Worm (Caenorhabditis elegans) whole organism, midembryonic: ENCODE measurements around the gene R02D5.9.
A peak's percentile ranks its signal among the peaks of the same experiment; 100 is the strongest.

Experiments
- T22C8.4 ChIP-seq: fragments of 200-800 bp; sonication (Bioruptor generic); IDR thresholded peaks from 2 replicates; pipeline ENCODE4 v1.3.6; 2022; ENCODE audit warnings: missing genetic modification characterization, missing compliant biosample characterization
- cog-1 ChIP-seq: sonication (generic microtip); optimal IDR thresholded peaks from 2 replicates; lab custom pipeline; 2016; ENCODE audit warnings: missing genetic modification characterization, missing compliant biosample characterization
- flt-1 ChIP-seq: fragments of 200-800 bp; sonication (Bioruptor generic); IDR thresholded peaks from 2 replicates; pipeline ENCODE4 v1.3.6; 2022; ENCODE audit warnings: missing genetic modification characterization, missing compliant biosample characterization
- klf-2 ChIP-seq: fragments of 200-800 bp; sonication (Bioruptor generic); conservative IDR thresholded peaks from 2 replicates; pipeline ENCODE4 v1.3.6; 2022; ENCODE audit warnings: missing genetic modification reagents, missing genetic modification characterization, missing compliant biosample characterization
- med-1 ChIP-seq: sonication (generic microtip); optimal IDR thresholded peaks from 2 replicates; lab custom pipeline; 2017; ENCODE audit warnings: missing genetic modification characterization, mild to moderate bottlenecking, missing compliant biosample characterization, antibody characterized with exemption, missing genetic modification reagents; ENCODE audit not compliant: insufficient read depth
- ref-1 ChIP-seq: fragments of 200-800 bp; sonication (Bioruptor generic); conservative IDR thresholded peaks from 2 replicates; pipeline ENCODE4 v1.3.6; 2022; ENCODE audit warnings: missing genetic modification reagents, missing genetic modification characterization, missing compliant biosample characterization
- tab-1 ChIP-seq: fragments of 200-800 bp; sonication (Bioruptor generic); IDR thresholded peaks from 2 replicates; pipeline ENCODE4 v1.3.6; 2022; ENCODE audit warnings: missing genetic modification characterization, missing compliant biosample characterization
- ztf-23 ChIP-seq: fragments of 200-800 bp; sonication (Bioruptor generic); IDR thresholded peaks from 2 replicates; pipeline ENCODE4 v1.3.6; 2022; ENCODE audit warnings: missing genetic modification reagents, missing genetic modification characterization, missing compliant biosample characterization
- ztf-29 ChIP-seq: fragments of 200-800 bp; sonication (Bioruptor generic); IDR thresholded peaks from 2 replicates; pipeline ENCODE4 v1.3.6; 2022; ENCODE audit warnings: missing genetic modification reagents, missing genetic modification characterization, missing compliant biosample characterization

The R02D5.9 gene

DNA sequence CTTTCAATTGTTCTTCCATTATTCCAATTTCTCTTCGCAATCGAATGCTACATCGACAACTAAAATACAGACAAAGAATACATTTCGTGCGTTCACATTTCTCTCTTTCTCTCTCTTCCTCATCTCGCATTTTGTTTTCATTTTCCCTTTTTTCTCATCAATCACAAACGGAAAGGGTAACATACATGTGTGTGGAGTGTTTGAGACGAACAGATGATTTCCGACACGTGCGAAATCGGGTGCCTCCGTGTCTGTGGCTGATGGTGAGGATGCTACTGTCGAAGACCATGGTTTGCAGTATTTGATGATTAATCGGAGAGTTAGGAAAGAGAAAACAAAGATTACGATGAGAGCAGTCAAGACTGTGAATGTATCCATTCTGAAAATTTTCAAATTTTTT is at the start of gene R02D5.9:
R02D5.9 (minus strand) TSS at position 378 of the 400 bp plus-strand sequence.
- TF ChIP-seq ref-1 (GFP tag; lab: Robert Waterston, UW) (no peak), flt-1 (GFP tag; lab: Robert Waterston, UW) (no peak), tab-1 (GFP tag; lab: Robert Waterston, UW) (no peak), ztf-29 (no peak), med-1 (no peak), cog-1 (tag; lab: Kevin White, UChicago) (no peak), T22C8.4 (GFP tag; lab: Robert Waterston, UW) (no peak), ztf-23 (GFP tag; lab: Robert Waterston, UW) (no peak), klf-2 (GFP tag; lab: Robert Waterston, UW) (no peak)

DNA sequence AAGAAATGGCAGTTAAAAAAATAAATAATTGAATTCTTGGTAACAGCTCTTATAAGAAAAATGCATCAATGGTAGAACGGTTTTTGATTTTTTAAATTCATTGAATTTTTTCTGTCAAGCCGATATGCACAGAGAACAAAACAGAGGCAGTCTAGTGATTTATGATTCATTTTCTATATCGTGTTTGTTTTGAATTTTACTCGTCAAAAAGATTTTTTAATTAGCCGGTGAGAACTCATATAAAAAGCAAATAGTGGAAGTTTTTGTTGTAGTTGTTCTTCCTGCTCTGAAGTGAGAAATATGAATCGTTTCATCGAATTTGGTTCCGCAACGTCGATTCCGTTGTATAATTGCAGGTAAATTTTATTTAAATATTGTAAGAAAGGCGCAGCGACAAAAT is 48.4 kb upstream of the R02D5.9 start, which contains the start of gene srt-32:
srt-32 (plus strand) TSS at position 301 of the 400 bp plus-strand sequence.
- TF ChIP-seq ref-1 (GFP tag; lab: Robert Waterston, UW) (no peak), klf-2 (GFP tag; lab: Robert Waterston, UW) (no peak), ztf-23 (GFP tag; lab: Robert Waterston, UW) (no peak), med-1 (no peak), tab-1 (GFP tag; lab: Robert Waterston, UW) (no peak), flt-1 (GFP tag; lab: Robert Waterston, UW) (no peak), T22C8.4 (GFP tag; lab: Robert Waterston, UW) (no peak), cog-1 (tag; lab: Kevin White, UChicago) (no peak), ztf-29 (no peak)

DNA sequence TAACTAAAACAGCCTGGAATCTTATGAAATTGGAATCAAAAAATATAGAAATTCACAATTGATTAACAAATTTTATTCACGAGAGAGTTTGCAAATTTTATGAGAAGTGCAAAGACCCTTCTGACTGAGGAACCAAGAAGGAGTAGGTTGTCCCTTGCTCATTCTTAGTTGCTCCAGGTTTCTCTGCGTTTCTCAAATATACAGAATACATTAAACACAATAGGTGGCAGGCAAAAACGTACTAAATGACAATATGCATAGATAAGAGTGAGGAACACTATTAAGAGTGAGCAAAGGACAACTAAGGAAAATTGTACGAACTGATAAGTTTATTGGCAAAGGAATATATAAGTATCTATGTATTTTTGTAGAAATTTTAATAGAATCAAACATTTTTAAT is 47.8 kb upstream of the R02D5.9 start, which contains the start of gene C53A5.9:
C53A5.9 (minus strand) TSS at position 101 of the 400 bp plus-strand sequence.
- TF ChIP-seq flt-1 (GFP tag; lab: Robert Waterston, UW) = no peak
- no peak for TF ChIP-seq klf-2 (GFP tag; lab: Robert Waterston, UW)

DNA sequence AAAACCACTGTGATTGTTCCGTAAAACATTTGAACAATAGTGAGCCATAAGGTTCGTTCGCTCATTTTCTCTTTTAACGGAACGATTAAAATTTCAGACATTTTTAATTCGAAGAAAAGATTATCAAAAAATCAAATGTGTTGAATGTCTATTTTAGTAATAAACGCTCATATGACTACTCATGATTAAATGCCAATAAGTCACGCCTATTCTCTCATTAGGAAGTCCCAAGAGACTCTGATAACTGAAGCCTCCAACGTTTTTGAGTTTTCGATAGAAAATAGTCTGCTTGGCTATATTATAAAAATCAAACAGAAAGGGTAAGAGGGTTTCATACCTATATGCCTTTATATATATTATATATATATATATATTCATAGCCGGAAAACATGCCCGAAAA is 45.3 kb upstream of the R02D5.9 start, which contains the start of gene srg-47:
srg-47 (minus strand) TSS at position 101 of the 400 bp plus-strand sequence.
- TF ChIP-seq T22C8.4 (GFP tag; lab: Robert Waterston, UW) (no peak), flt-1 (GFP tag; lab: Robert Waterston, UW) (no peak), cog-1 (tag; lab: Kevin White, UChicago) (no peak), ref-1 (GFP tag; lab: Robert Waterston, UW) (no peak), tab-1 (GFP tag; lab: Robert Waterston, UW) (no peak), klf-2 (GFP tag; lab: Robert Waterston, UW) (no peak), ztf-23 (GFP tag; lab: Robert Waterston, UW) (no peak), ztf-29 (no peak), med-1 (no peak)

DNA sequence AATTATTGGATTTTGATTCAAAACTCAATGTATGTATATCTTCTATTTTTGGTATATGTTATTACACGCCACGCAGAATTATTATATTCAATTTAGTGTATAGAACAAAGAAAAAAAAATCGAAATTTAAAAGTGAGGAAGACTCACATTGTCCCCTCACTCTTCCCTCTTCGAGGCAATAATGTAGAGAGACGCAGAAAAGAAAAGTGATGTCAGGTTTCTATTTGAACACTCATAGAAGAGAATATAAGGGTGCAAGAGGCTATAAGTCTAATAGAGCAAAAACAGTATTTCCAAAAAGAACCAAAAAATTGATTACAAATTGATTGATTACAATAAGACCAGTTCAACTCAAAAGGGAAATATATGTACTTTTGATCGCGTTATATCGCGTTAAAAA is 37.6 kb upstream of the R02D5.9 start:
- TF ChIP-seq cog-1 (tag; lab: Kevin White, UChicago) (no peak), flt-1 (GFP tag; lab: Robert Waterston, UW) (no peak), ztf-29 (no peak), T22C8.4 (GFP tag; lab: Robert Waterston, UW) (no peak), klf-2 (GFP tag; lab: Robert Waterston, UW) (no peak), ztf-23 (GFP tag; lab: Robert Waterston, UW) (no peak), ref-1 (GFP tag; lab: Robert Waterston, UW) (no peak), med-1 (no peak), tab-1 (GFP tag; lab: Robert Waterston, UW) (no peak)

DNA sequence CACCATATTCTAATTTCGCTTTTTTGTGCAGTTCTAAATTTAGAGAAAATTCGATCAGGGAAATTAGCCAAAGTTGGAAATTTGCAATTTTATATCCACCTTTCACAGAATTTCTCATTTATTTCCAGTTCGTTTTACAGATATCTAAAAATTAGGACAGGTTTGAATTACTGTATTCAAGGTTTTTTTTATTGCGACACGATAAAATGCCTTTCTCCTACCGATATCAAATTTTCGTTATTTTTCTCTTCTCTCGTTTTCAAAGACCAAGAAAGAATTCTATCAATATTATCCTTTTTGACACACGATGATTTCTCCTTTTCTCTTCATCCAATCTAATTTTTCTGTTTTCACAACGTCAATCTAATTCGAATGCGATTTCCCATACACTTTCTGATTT is 35.6 kb upstream of the R02D5.9 start, which contains the start of gene C53A5.13:
C53A5.13 (plus strand) TSS at position 301 of the 400 bp plus-strand sequence.
- TF ChIP-seq tab-1 (GFP tag; lab: Robert Waterston, UW) (no peak), cog-1 (tag; lab: Kevin White, UChicago) (no peak), ref-1 (GFP tag; lab: Robert Waterston, UW) (no peak), ztf-29 (no peak), T22C8.4 (GFP tag; lab: Robert Waterston, UW) (no peak), ztf-23 (GFP tag; lab: Robert Waterston, UW) (no peak), med-1 (no peak), flt-1 (GFP tag; lab: Robert Waterston, UW) (no peak), klf-2 (GFP tag; lab: Robert Waterston, UW) (no peak)

DNA sequence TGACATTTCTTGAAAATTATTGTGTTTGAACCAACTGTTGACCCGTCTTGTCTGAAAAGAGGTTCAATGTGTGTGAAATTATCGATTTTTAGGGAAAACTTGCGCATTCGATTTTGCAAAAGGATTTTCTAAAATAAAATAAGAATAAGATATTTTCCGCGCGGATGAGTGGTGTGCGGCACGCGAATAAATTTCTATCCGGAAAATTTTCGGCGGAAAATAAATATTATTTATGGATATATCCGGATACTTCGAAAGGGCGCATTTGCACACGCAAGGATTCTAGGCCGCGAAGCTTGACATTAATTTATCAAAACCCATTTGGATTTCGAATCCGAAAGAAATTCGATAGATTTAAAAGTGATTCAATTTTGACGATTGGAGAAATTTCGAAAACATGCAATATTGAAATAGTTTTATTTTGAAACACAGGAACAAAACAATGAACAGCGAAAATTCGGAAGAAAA is 34.9 kb upstream of the R02D5.9 start, which contains the start of gene rike-1:
rike-1 (minus strand) TSS at position 51 of the 468 bp plus-strand sequence.
- TF ChIP-seq tab-1 (GFP tag; lab: Robert Waterston, UW) (no peak), cog-1 (tag; lab: Kevin White, UChicago) (peak; percentile 3)

DNA sequence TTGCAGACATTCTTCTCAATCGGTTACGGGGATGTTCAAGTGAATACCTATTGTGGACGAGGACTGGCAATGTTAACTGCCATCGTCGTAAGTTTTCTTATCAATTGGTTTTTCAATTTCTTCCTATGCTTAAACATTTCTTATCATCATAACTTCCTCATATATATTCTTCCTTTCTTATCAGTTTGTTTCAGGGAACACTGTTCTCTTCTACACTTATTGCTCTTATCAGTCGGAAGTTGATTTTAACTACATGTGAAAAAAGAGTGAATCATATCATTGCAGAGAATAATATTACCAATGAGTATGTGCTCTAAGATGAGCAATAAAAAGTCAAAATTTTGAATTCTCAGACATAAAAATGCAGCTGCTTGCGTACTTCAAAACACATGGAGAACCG is 31.2 kb upstream of the R02D5.9 start:
- TF ChIP-seq T22C8.4 (GFP tag; lab: Robert Waterston, UW) (no peak), klf-2 (GFP tag; lab: Robert Waterston, UW) (no peak), ref-1 (GFP tag; lab: Robert Waterston, UW) (no peak), tab-1 (GFP tag; lab: Robert Waterston, UW) (no peak), flt-1 (GFP tag; lab: Robert Waterston, UW) (no peak), ztf-29 (no peak), med-1 (no peak), cog-1 (tag; lab: Kevin White, UChicago) (no peak), ztf-23 (GFP tag; lab: Robert Waterston, UW) (no peak)

DNA sequence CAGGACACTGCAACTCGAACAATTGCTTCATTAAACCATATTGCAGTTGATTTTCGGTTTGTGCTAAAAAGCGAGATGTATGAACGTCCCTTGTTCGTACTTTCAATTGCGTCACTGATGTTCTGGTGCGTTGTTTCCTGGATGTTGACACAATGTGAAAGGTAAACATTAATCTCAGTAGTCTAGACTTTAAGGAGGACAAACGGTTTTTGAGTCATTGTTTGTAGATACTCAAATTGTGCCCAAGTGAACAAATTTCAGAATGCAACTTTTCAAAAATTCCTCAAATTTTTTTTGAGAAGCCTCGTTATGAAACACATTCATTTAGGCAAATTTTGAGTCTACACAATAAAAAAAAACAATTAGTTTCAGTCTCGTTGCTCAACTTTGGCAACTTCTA is 30.0 kb upstream of the R02D5.9 start:
- TF ChIP-seq ztf-23 (GFP tag; lab: Robert Waterston, UW) = no peak
- TF ChIP-seq klf-2 (GFP tag; lab: Robert Waterston, UW) = no peak
- TF ChIP-seq cog-1 (tag; lab: Kevin White, UChicago) = no peak
- TF ChIP-seq ztf-29 = no peak
- no peak for TF ChIP-seq tab-1 (GFP tag; lab: Robert Waterston, UW)
- TF ChIP-seq T22C8.4 (GFP tag; lab: Robert Waterston, UW) = no peak
- TF ChIP-seq ref-1 (GFP tag; lab: Robert Waterston, UW) = no peak
- TF ChIP-seq flt-1 (GFP tag; lab: Robert Waterston, UW) = no peak
- no peak for TF ChIP-seq med-1

DNA sequence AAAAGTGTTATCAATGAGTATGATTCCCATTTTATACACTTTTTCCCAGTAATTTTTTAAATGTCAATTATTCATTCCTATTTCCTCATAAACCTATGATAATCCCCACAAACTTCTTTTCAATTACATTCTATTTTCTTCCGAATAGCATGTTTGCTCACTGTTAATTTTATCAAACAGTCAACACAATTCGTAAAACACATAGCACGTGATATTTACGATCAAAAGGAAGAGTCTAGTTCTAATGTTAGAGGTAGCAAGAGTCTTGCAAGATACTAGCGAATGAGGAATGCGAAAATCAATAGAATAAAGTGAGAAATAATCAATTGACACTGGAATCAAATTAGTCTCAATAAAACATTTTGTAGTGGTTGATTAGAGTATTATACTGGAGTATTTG is 28.4 kb upstream of the R02D5.9 start:
- no peak for TF ChIP-seq med-1
- no peak for TF ChIP-seq cog-1 (tag; lab: Kevin White, UChicago)
- TF ChIP-seq ztf-29 = no peak
- no peak for TF ChIP-seq ztf-23 (GFP tag; lab: Robert Waterston, UW)
- TF ChIP-seq ref-1 (GFP tag; lab: Robert Waterston, UW) = no peak
- no peak for TF ChIP-seq flt-1 (GFP tag; lab: Robert Waterston, UW)
- no peak for TF ChIP-seq T22C8.4 (GFP tag; lab: Robert Waterston, UW)
- no peak for TF ChIP-seq klf-2 (GFP tag; lab: Robert Waterston, UW)
- TF ChIP-seq tab-1 (GFP tag; lab: Robert Waterston, UW) = no peak
